Fruit fly (Drosophila melanogaster) whole organism, embryonic: ENCODE results near the gene bnl.
A peak's percentile ranks its signal among the peaks of the same experiment; 100 is the strongest.

Source experiments
- Asciz ChIP-seq: fragments of 200-800 bp; sonication (Bioruptor generic); optimal IDR thresholded peaks from 2 replicates; lab custom pipeline; 2017; ENCODE audit warnings: missing biosample characterization, mild to moderate bottlenecking, missing genetic modification characterization, missing genetic modification reagents
- B-H2 ChIP-seq: fragments of 200-800 bp; sonication (Bioruptor generic); optimal IDR thresholded peaks from 2 replicates; lab custom pipeline; 2018; ENCODE audit warnings: missing biosample characterization, mild to moderate bottlenecking, missing genetic modification characterization
- BtbVII ChIP-seq: fragments of 200-800 bp; sonication (Bioruptor generic); optimal IDR thresholded peaks from 3 replicates; lab custom pipeline; 2017; ENCODE audit warnings: missing biosample characterization, mild to moderate bottlenecking, missing genetic modification characterization
- CG1024 ChIP-seq: fragments of 200-800 bp; sonication (Bioruptor generic); IDR thresholded peaks from 2 replicates; pipeline ENCODE4 v1.3.6; 2022; ENCODE audit warnings: missing biosample characterization, missing genetic modification characterization
- CG10321 ChIP-seq: fragments of 200-800 bp; sonication (Bioruptor generic); IDR thresholded peaks from 2 replicates; pipeline ENCODE4 v1.3.6; 2022; ENCODE audit warnings: missing biosample characterization, missing genetic modification characterization
- CG10979 ChIP-seq: fragments of 200-800 bp; sonication (Bioruptor generic); optimal IDR thresholded peaks from 2 replicates; lab custom pipeline; 2018; ENCODE audit warnings: missing biosample characterization, mild to moderate bottlenecking, missing genetic modification characterization, moderate library complexity
- CG12391 ChIP-seq: fragments of 200-800 bp; sonication (Bioruptor generic); optimal IDR thresholded peaks from 3 replicates; lab custom pipeline; 2018; ENCODE audit warnings: missing biosample characterization, mild to moderate bottlenecking, missing genetic modification characterization, moderate library complexity
- CG12659 ChIP-seq: fragments of 200-800 bp; sonication (Bioruptor generic); optimal IDR thresholded peaks from 3 replicates; lab custom pipeline; 2017; ENCODE audit warnings: mild to moderate bottlenecking, missing biosample characterization, missing genetic modification reagents, missing genetic modification characterization
- CG14014 ChIP-seq: fragments of 200-800 bp; sonication (Bioruptor generic); IDR thresholded peaks from 2 replicates; pipeline ENCODE4 v1.3.6; 2022; ENCODE audit warnings: missing biosample characterization, missing genetic modification characterization
- CG14441 ChIP-seq: fragments of 200-800 bp; sonication (Bioruptor generic); IDR thresholded peaks from 2 replicates; pipeline ENCODE4 v1.3.6; 2022; ENCODE audit warnings: missing biosample characterization, missing genetic modification characterization
- CG14667 ChIP-seq: fragments of 200-800 bp; sonication (Bioruptor generic); IDR thresholded peaks from 2 replicates; pipeline ENCODE4 v1.3.6; 2022; ENCODE audit warnings: missing biosample characterization, missing genetic modification characterization
- CG15269 ChIP-seq: fragments of 200-800 bp; sonication (Bioruptor generic); optimal IDR thresholded peaks from 2 replicates; lab custom pipeline; 2018; ENCODE audit warnings: missing biosample characterization, mild to moderate bottlenecking, missing genetic modification characterization, moderate library complexity
- CG15514 ChIP-seq: fragments of 200-800 bp; sonication (Bioruptor generic); optimal IDR thresholded peaks from 3 replicates; lab custom pipeline; 2017; ENCODE audit warnings: missing biosample characterization, missing genetic modification characterization, mild to moderate bottlenecking, moderate library complexity, missing genetic modification reagents
- CG15601 ChIP-seq: fragments of 200-800 bp; sonication (Bioruptor generic); optimal IDR thresholded peaks from 3 replicates; lab custom pipeline; 2019; ENCODE audit warnings: missing biosample characterization, mild to moderate bottlenecking, missing genetic modification characterization, moderate library complexity
- CG17186 ChIP-seq: fragments of 200-800 bp; sonication (Bioruptor generic); optimal IDR thresholded peaks from 3 replicates; lab custom pipeline; 2017; ENCODE audit warnings: missing biosample characterization, missing genetic modification reagents, missing genetic modification characterization
- CG17359 ChIP-seq: fragments of 200-800 bp; sonication (Bioruptor generic); optimal IDR thresholded peaks from 3 replicates; lab custom pipeline; 2018; ENCODE audit warnings: missing biosample characterization, mild to moderate bottlenecking, missing genetic modification characterization, moderate library complexity
- CG17385 ChIP-seq: fragments of 200-800 bp; sonication (Bioruptor generic); optimal IDR thresholded peaks from 3 replicates; lab custom pipeline; 2018; ENCODE audit warnings: missing biosample characterization, mild to moderate bottlenecking, missing genetic modification characterization
- CG17829 ChIP-seq: fragments of 200-800 bp; optimal IDR thresholded peaks from 2 replicates; lab custom pipeline; 2019; ENCODE audit warnings: missing biosample characterization, mild to moderate bottlenecking, missing genetic modification characterization, moderate library complexity
- CG30403 ChIP-seq: fragments of 200-800 bp; sonication (Bioruptor generic); optimal IDR thresholded peaks from 3 replicates; lab custom pipeline; 2016; ENCODE audit warnings: missing biosample characterization, missing genetic modification characterization
- CG32532 ChIP-seq: fragments of 200-800 bp; sonication (Bioruptor generic); IDR thresholded peaks from 2 replicates; pipeline ENCODE4 v1.3.6; 2022; ENCODE audit warnings: missing biosample characterization, missing genetic modification characterization
- CG34224 ChIP-seq: fragments of 200-800 bp; sonication (Bioruptor generic); IDR thresholded peaks from 3 replicates; pipeline ENCODE4 v1.3.6; 2022; ENCODE audit warnings: missing biosample characterization, missing genetic modification characterization; ENCODE audit not compliant: partially characterized antibody
- CG42726 ChIP-seq: fragments of 200-800 bp; sonication (Bioruptor generic); IDR thresholded peaks from 2 replicates; pipeline ENCODE4 v1.3.6; 2022; ENCODE audit warnings: missing biosample characterization, missing genetic modification characterization; ENCODE audit not compliant: partially characterized antibody
- CG8924 ChIP-seq: fragments of 200-800 bp; optimal IDR thresholded peaks from 3 replicates; lab custom pipeline; 2019; ENCODE audit warnings: missing biosample characterization, mild to moderate bottlenecking, missing genetic modification characterization, moderate library complexity
- CG9817 ChIP-seq: fragments of 200-800 bp; sonication (Bioruptor generic); optimal IDR thresholded peaks from 2 replicates; lab custom pipeline; 2018; ENCODE audit warnings: missing biosample characterization, mild to moderate bottlenecking, missing genetic modification characterization, moderate library complexity
- D ChIP-seq, 2 experiments: fragments of 200-800 bp in 1 of 2; fragments of >200 bp in 1 of 2; sonication (Bioruptor generic) in 1 of 2; optimal IDR thresholded peaks; 2 replicates in 1 of 2; 3 replicates in 1 of 2; lab custom pipeline; 2017; ENCODE audit warnings: mild to moderate bottlenecking in 1 of 2, missing biosample characterization in 1 of 2, missing genetic modification characterization in 1 of 2, missing genetic modification reagents in 1 of 2
- HHEX ChIP-seq: fragments of 200-800 bp; sonication (Bioruptor generic); optimal IDR thresholded peaks from 3 replicates; lab custom pipeline; 2017; ENCODE audit warnings: missing biosample characterization, mild to moderate bottlenecking, missing genetic modification characterization, missing genetic modification reagents
- Nf-YB ChIP-seq: fragments of 200-800 bp; sonication (Bioruptor generic); optimal IDR thresholded peaks from 3 replicates; lab custom pipeline; 2019; ENCODE audit warnings: missing biosample characterization, mild to moderate bottlenecking, missing genetic modification characterization, moderate library complexity
- Oli ChIP-seq: fragments of 200-800 bp; sonication (Bioruptor generic); optimal IDR thresholded peaks from 2 replicates; lab custom pipeline; 2018; ENCODE audit warnings: missing biosample characterization, mild to moderate bottlenecking, missing genetic modification characterization, moderate library complexity
- Optix ChIP-seq: fragments of 200-800 bp; sonication (Bioruptor generic); IDR thresholded peaks from 3 replicates; pipeline ENCODE4 v1.3.6; 2022; ENCODE audit warnings: missing biosample characterization, missing genetic modification characterization
- PHDP ChIP-seq: fragments of 200-800 bp; sonication (Bioruptor generic); optimal IDR thresholded peaks from 3 replicates; lab custom pipeline; 2018; ENCODE audit warnings: missing biosample characterization, mild to moderate bottlenecking, missing genetic modification characterization, moderate library complexity
- Sox102F ChIP-seq: fragments of 200-800 bp; sonication (Bioruptor generic); optimal IDR thresholded peaks from 2 replicates; lab custom pipeline; 2018; ENCODE audit warnings: missing biosample characterization, mild to moderate bottlenecking, missing genetic modification characterization, moderate library complexity
- Ssrp ChIP-seq: fragments of 200-800 bp; sonication (Bioruptor generic); optimal IDR thresholded peaks from 2 replicates; lab custom pipeline; 2018; ENCODE audit warnings: missing biosample characterization, mild to moderate bottlenecking, missing genetic modification characterization, moderate library complexity
- ase ChIP-seq: fragments of 200-800 bp; sonication (Bioruptor generic); IDR thresholded peaks from 3 replicates; pipeline ENCODE4 v1.3.6; 2022; ENCODE audit warnings: missing biosample characterization, missing genetic modification characterization
- bbx ChIP-seq: fragments of 200-800 bp; sonication (Bioruptor generic); IDR thresholded peaks from 2 replicates; pipeline ENCODE4 v1.3.6; 2022; ENCODE audit warnings: missing biosample characterization, missing genetic modification characterization; ENCODE audit not compliant: partially characterized antibody
- fd64A ChIP-seq: fragments of 200-800 bp; sonication (Bioruptor generic); optimal IDR thresholded peaks from 3 replicates; lab custom pipeline; 2018; ENCODE audit warnings: missing biosample characterization, mild to moderate bottlenecking, missing genetic modification characterization
- fd96Cb ChIP-seq: fragments of 200-800 bp; sonication (Bioruptor generic); optimal IDR thresholded peaks from 2 replicates; lab custom pipeline; 2018; ENCODE audit warnings: missing biosample characterization, mild to moderate bottlenecking, missing genetic modification characterization, moderate library complexity
- fu2 ChIP-seq: fragments of 200-800 bp; sonication (Bioruptor generic); optimal IDR thresholded peaks from 2 replicates; lab custom pipeline; 2016; ENCODE audit warnings: missing biosample characterization, missing genetic modification characterization
- gcm ChIP-seq: fragments of 200-800 bp; sonication (Bioruptor generic); optimal IDR thresholded peaks from 2 replicates; lab custom pipeline; 2019; ENCODE audit warnings: missing biosample characterization, mild to moderate bottlenecking, missing genetic modification characterization, moderate library complexity
- ind ChIP-seq: fragments of 200-800 bp; sonication (Bioruptor generic); optimal IDR thresholded peaks from 3 replicates; lab custom pipeline; 2016; ENCODE audit warnings: missing biosample characterization, missing genetic modification characterization
- kni ChIP-seq: fragments of 200-800 bp; sonication (Bioruptor generic); optimal IDR thresholded peaks from 3 replicates; lab custom pipeline; 2017; ENCODE audit warnings: mild to moderate bottlenecking, missing biosample characterization, missing genetic modification reagents, missing genetic modification characterization
- phol ChIP-seq: fragments of 200-800 bp; sonication (Bioruptor generic); optimal IDR thresholded peaks from 3 replicates; lab custom pipeline; 2018; ENCODE audit warnings: missing biosample characterization, mild to moderate bottlenecking, missing genetic modification characterization, moderate library complexity
- sisA ChIP-seq: fragments of 200-800 bp; sonication (Bioruptor generic); IDR thresholded peaks from 2 replicates; pipeline ENCODE4 v1.3.6; 2022; ENCODE audit warnings: missing biosample characterization, missing genetic modification characterization
- sob ChIP-seq: fragments of 200-800 bp; sonication (Bioruptor generic); IDR thresholded peaks from 2 replicates; pipeline ENCODE4 v1.3.6; 2022; ENCODE audit warnings: missing biosample characterization, missing genetic modification characterization
- stc ChIP-seq: fragments of 200-800 bp; sonication (Bioruptor generic); IDR thresholded peaks from 2 replicates; pipeline ENCODE4 v1.3.6; 2022; ENCODE audit warnings: missing biosample characterization, missing genetic modification characterization
- vvl ChIP-seq: fragments of 200-800 bp; sonication (Bioruptor generic); IDR thresholded peaks from 2 replicates; pipeline ENCODE4 v1.3.6; 2022; ENCODE audit warnings: missing biosample characterization, missing genetic modification characterization
- wor ChIP-seq: fragments of 200-800 bp; sonication (Bioruptor generic); IDR thresholded peaks from 2 replicates; pipeline ENCODE4 v1.3.6; 2022; ENCODE audit warnings: missing biosample characterization, missing genetic modification characterization

bnl gene

dm6 chr3R:19875118-19875887 lies 38.7 kb upstream of the bnl start, which contains the start of gene Mrp5 (continued):
- TF ChIP-seq ase (GFP tag; lab: Robert Waterston, UW) (peak; percentile 53; the same call in 2 of the 3 replicates), D (optimal IDR thresholded peaks at IDR 0.05; lab: Kevin White, UChicago) (no peak), D (GFP tag; optimal IDR thresholded peaks at IDR 0.05; lab: Kevin White, UChicago) (peak; percentile 25), CG15514 (peak; percentile 32), CG32532 (peak; percentile 72), CG10321 (GFP tag; lab: Robert Waterston, UW) (0 out of 2 replicates have a peak, but pooled peaks have one; percentile 33), Optix (GFP tag; lab: Robert Waterston, UW) (peak; percentile 61; the same call in 2 of the 3 replicates), CG1024 (GFP tag; lab: Robert Waterston, UW) (peak; percentile 63; the same call in 1 of the 2 replicates), CG12391 (tag; lab: Kevin White, UChicago) (peak; percentile 39), Nf-YB (GFP tag; lab: Kevin White, UChicago) (peak; percentile 4), CG9817 (tag; lab: Kevin White, UChicago) (peak; percentile 36), gcm (GFP tag; lab: Kevin White, UChicago) (no peak), CG34224 (GFP tag; lab: Robert Waterston, UW) (0 out of 3 replicates have a peak, but pooled peaks have one; percentile 15), B-H2 (GFP tag; lab: Kevin White, UChicago) (no peak), CG17186 (GFP tag; lab: Kevin White, UChicago) (peak; percentile 11), HHEX (GFP tag; lab: Kevin White, UChicago) (peak; percentile 6), CG42726 (GFP tag; lab: Robert Waterston, UW) (0 out of 2 replicates have a peak, but pooled peaks have one; percentile 7), CG15269 (tag; lab: Kevin White, UChicago) (peak; percentile 41), vvl (GFP tag; lab: Robert Waterston, UW) (no peak; the same call in 1 of the 2 replicates), Sox102F (GFP tag; lab: Kevin White, UChicago) (peak; percentile 36), CG8924 (tag; lab: Kevin White, UChicago) (peak; percentile 13), CG12659 (GFP tag; lab: Kevin White, UChicago) (peak; percentile 26), ind (peak; percentile 38), sob (GFP tag; lab: Robert Waterston, UW) (peak; percentile 63), phol (tag; lab: Kevin White, UChicago) (peak; percentile 36), CG14667 (0 out of 2 replicates have a peak, but pooled peaks have one; percentile 16), bbx (peak; percentile 34; the same call in 1 of the 2 replicates), kni (GFP tag; lab: Kevin White, UChicago) (peak; percentile 63), wor (GFP tag; lab: Robert Waterston, UW) (no peak), CG17385 (GFP tag; lab: Kevin White, UChicago) (peak; percentile 28), CG14014 (GFP tag; lab: Robert Waterston, UW) (peak; percentile 53; the same call in 1 of the 2 replicates), BtbVII (GFP tag; lab: Kevin White, UChicago) (no peak), CG17829 (peak; percentile 20), fu2 (GFP tag; lab: Kevin White, UChicago) (no peak), stc (peak; percentile 30; the same call in 1 of the 2 replicates), CG10979 (tag; lab: Kevin White, UChicago) (peak; percentile 20), CG30403 (GFP tag; lab: Kevin White, UChicago) (peak; percentile 40), fd96Cb (peak; percentile 30), sisA (GFP tag; lab: Robert Waterston, UW) (peak; percentile 66), Ssrp (tag; lab: Kevin White, UChicago) (no peak), CG17359 (tag; lab: Kevin White, UChicago) (peak; percentile 48), CG14441 (GFP tag; lab: Robert Waterston, UW) (peak; percentile 61), fd64A (GFP tag; lab: Kevin White, UChicago) (peak; percentile 29), PHDP (tag; lab: Kevin White, UChicago) (peak; percentile 31), Asciz (no peak), Oli (tag; lab: Kevin White, UChicago) (peak; percentile 11), CG15601 (tag; lab: Kevin White, UChicago) (no peak)
